Worm (Caenorhabditis elegans) whole organism, young adult: ENCODE measurements around the gene T03F6.6.

Source experiments
- B0261.1 ChIP-seq: sonication (generic microtip); optimal IDR thresholded peaks from 2 replicates; lab custom pipeline; 2016; ENCODE audit warnings: mild to moderate bottlenecking, missing genetic modification characterization, moderate library complexity, missing compliant biosample characterization
- B0336.3 ChIP-seq: fragments of 200-800 bp; sonication (Bioruptor generic); IDR thresholded peaks from 2 replicates; pipeline ENCODE4 v1.3.6; 2022; ENCODE audit warnings: missing genetic modification characterization, missing compliant biosample characterization
- D2030.7 ChIP-seq: fragments of 200-800 bp; sonication (Bioruptor generic); IDR thresholded peaks from 2 replicates; pipeline ENCODE4 v1.3.6; 2022; ENCODE audit warnings: missing genetic modification reagents, missing genetic modification characterization, missing compliant biosample characterization
- F10E7.11 ChIP-seq: sonication (generic microtip); optimal IDR thresholded peaks from 2 replicates; lab custom pipeline; 2017; ENCODE audit warnings: mild to moderate bottlenecking, missing genetic modification characterization, moderate library complexity, missing compliant biosample characterization
- F23B12.7 ChIP-seq: sonication (generic microtip); optimal IDR thresholded peaks from 2 replicates; lab custom pipeline; 2017; ENCODE audit warnings: missing genetic modification characterization, mild to moderate bottlenecking, missing compliant biosample characterization, antibody characterized with exemption, moderate library complexity; ENCODE audit not compliant: insufficient read depth
- F39B2.1 ChIP-seq: fragments of 200-800 bp; sonication (Bioruptor generic); IDR thresholded peaks from 2 replicates; pipeline ENCODE4 v1.3.6; 2022; ENCODE audit warnings: missing genetic modification reagents, missing genetic modification characterization, missing compliant biosample characterization
- F49E8.2 ChIP-seq: sonication (generic microtip); optimal IDR thresholded peaks from 3 replicates; lab custom pipeline; 2017; ENCODE audit warnings: missing genetic modification characterization, mild to moderate bottlenecking, missing compliant biosample characterization, antibody characterized with exemption, moderate library complexity; ENCODE audit not compliant: insufficient read depth
- F52B5.7 ChIP-seq: sonication (generic microtip); optimal IDR thresholded peaks from 2 replicates; lab custom pipeline; 2016; ENCODE audit warnings: mild to moderate bottlenecking, missing genetic modification characterization, missing compliant biosample characterization
- ZK185.1 ChIP-seq: sonication (generic microtip); optimal IDR thresholded peaks from 2 replicates; lab custom pipeline; 2016; ENCODE audit warnings: mild to moderate bottlenecking, missing genetic modification characterization, missing compliant biosample characterization; ENCODE audit not compliant: poor library complexity, severe bottlenecking
- akir-1 ChIP-seq: fragments of 200-800 bp; sonication (Bioruptor generic); optimal IDR thresholded peaks from 2 replicates; lab custom pipeline; 2018; ENCODE audit warnings: mild to moderate bottlenecking, missing genetic modification characterization, moderate library complexity, missing compliant biosample characterization
- ama-1 ChIP-seq, 3 experiments: fragments of 150-350 bp in 1 of 3; sonication (generic microtip) in 2 of 3; optimal IDR thresholded peaks; 2 replicates each; lab custom pipeline; 2014 to 2018; ENCODE audit warnings: missing biosample characterization in 2 of 3, missing genetic modification characterization in 2 of 3, missing genetic modification reagents in 2 of 3
- athp-1 ChIP-seq: sonication (generic microtip); optimal IDR thresholded peaks from 2 replicates; lab custom pipeline; 2017; ENCODE audit warnings: mild to moderate bottlenecking, missing genetic modification characterization, missing compliant biosample characterization
- attf-5 ChIP-seq: fragments of 200-800 bp; sonication (Bioruptor generic); optimal IDR thresholded peaks from 2 replicates; lab custom pipeline; 2018; ENCODE audit warnings: mild to moderate bottlenecking, missing genetic modification characterization, missing compliant biosample characterization
- cebp-1 ChIP-seq, 2 experiments: fragments of 200-800 bp in 1 of 2; sonication (Bioruptor generic) in 1 of 2; sonication (generic microtip) in 1 of 2; IDR thresholded peaks in 1 of 2; optimal IDR thresholded peaks in 1 of 2; 2 replicates each; pipeline versions ENCODE4 v1.3.6 to Lab custom; 2017 to 2022; ENCODE audit warnings: missing compliant biosample characterization in 2 of 2, missing genetic modification characterization in 2 of 2, mild to moderate bottlenecking in 1 of 2, missing genetic modification reagents in 1 of 2, moderate library complexity in 1 of 2
- cebp-2 ChIP-seq: fragments of 200-800 bp; sonication (Bioruptor generic); IDR thresholded peaks from 2 replicates; pipeline ENCODE4 v1.3.6; 2022; ENCODE audit warnings: missing genetic modification characterization, missing compliant biosample characterization
- die-1 ChIP-seq: sonication (generic microtip); optimal IDR thresholded peaks from 2 replicates; lab custom pipeline; 2016; ENCODE audit warnings: missing genotype, mild to moderate bottlenecking, missing genetic modification characterization, missing compliant biosample characterization
- dpl-1 ChIP-seq: fragments of 150-350 bp; optimal IDR thresholded peaks from 2 replicates; lab custom pipeline; 2014; ENCODE audit warnings: missing biosample characterization, missing genetic modification reagents, missing genetic modification characterization
- egl-44 ChIP-seq: fragments of 200-800 bp; sonication (Bioruptor generic); IDR thresholded peaks from 2 replicates; pipeline ENCODE4 v1.3.6; 2022; ENCODE audit warnings: missing genetic modification reagents, missing genetic modification characterization, missing compliant biosample characterization
- him-1 ChIP-seq: sonication (generic microtip); optimal IDR thresholded peaks from 2 replicates; lab custom pipeline; 2016; ENCODE audit warnings: missing genotype, missing genetic modification reagents, missing genetic modification characterization, missing compliant biosample characterization
- hmg-1.2 ChIP-seq: fragments of 200-800 bp; sonication (Bioruptor generic); IDR thresholded peaks from 2 replicates; pipeline ENCODE4 v1.3.6; 2022; ENCODE audit warnings: missing genetic modification reagents, missing genetic modification characterization, missing compliant biosample characterization
- lag-1 ChIP-seq: fragments of 200-800 bp; sonication (Bioruptor generic); IDR thresholded peaks from 2 replicates; pipeline ENCODE4 v1.3.6; 2022; ENCODE audit warnings: missing genetic modification reagents, missing genetic modification characterization, missing compliant biosample characterization
- lin-26 ChIP-seq: fragments of 200-800 bp; sonication (Bioruptor generic); IDR thresholded peaks from 2 replicates; pipeline ENCODE4 v1.3.6; 2022; ENCODE audit warnings: missing genetic modification reagents, missing genetic modification characterization, missing compliant biosample characterization
- lin-40 ChIP-seq: sonication (generic microtip); optimal IDR thresholded peaks from 2 replicates; lab custom pipeline; 2016; ENCODE audit warnings: missing genetic modification characterization, mild to moderate bottlenecking, missing compliant biosample characterization, missing genotype, missing genetic modification reagents
- lin-54 ChIP-seq: fragments of 200-800 bp; sonication (Bioruptor generic); optimal IDR thresholded peaks from 2 replicates; lab custom pipeline; 2018; ENCODE audit warnings: mild to moderate bottlenecking, missing genetic modification characterization, missing compliant biosample characterization
- lsl-1 ChIP-seq: fragments of 200-800 bp; sonication (Bioruptor generic); optimal IDR thresholded peaks from 2 replicates; lab custom pipeline; 2018; ENCODE audit warnings: mild to moderate bottlenecking, missing genetic modification characterization, moderate library complexity, missing compliant biosample characterization
- madf-10 ChIP-seq: sonication (generic microtip); optimal IDR thresholded peaks from 2 replicates; lab custom pipeline; 2016; ENCODE audit warnings: mild to moderate bottlenecking, missing genetic modification characterization, missing compliant biosample characterization
- madf-6 ChIP-seq: fragments of 200-800 bp; sonication (Bioruptor generic); IDR thresholded peaks from 2 replicates; pipeline ENCODE4 v1.3.6; 2022; ENCODE audit warnings: missing genetic modification reagents, missing genetic modification characterization, missing compliant biosample characterization
- mes-4 ChIP-seq: sonication (generic microtip); optimal IDR thresholded peaks from 2 replicates; lab custom pipeline; 2016; ENCODE audit warnings: missing genotype, missing genetic modification characterization, missing compliant biosample characterization
- mxl-1 ChIP-seq: sonication (generic microtip); optimal IDR thresholded peaks from 2 replicates; lab custom pipeline; 2016; ENCODE audit warnings: missing genetic modification characterization, missing compliant biosample characterization
- nfya-2 ChIP-seq: fragments of 200-800 bp; sonication (Bioruptor generic); IDR thresholded peaks from 2 replicates; pipeline ENCODE4 v1.3.6; 2022; ENCODE audit warnings: missing genetic modification reagents, missing genetic modification characterization, missing compliant biosample characterization
- nhr-27 ChIP-seq: fragments of 200-800 bp; sonication (Bioruptor generic); optimal IDR thresholded peaks from 2 replicates; lab custom pipeline; 2018; ENCODE audit warnings: mild to moderate bottlenecking, missing genetic modification characterization, moderate library complexity, missing compliant biosample characterization
- nhr-90 ChIP-seq: sonication (generic microtip); optimal IDR thresholded peaks from 2 replicates; lab custom pipeline; 2016; ENCODE audit warnings: missing genotype, mild to moderate bottlenecking, missing genetic modification characterization, missing compliant biosample characterization
- rec-8 ChIP-seq, 2 experiments: sonication (generic microtip); optimal IDR thresholded peaks; 2 replicates each; lab custom pipeline; 2016; ENCODE audit warnings: mild to moderate bottlenecking in 2 of 2, missing genetic modification characterization in 2 of 2, missing genetic modification reagents in 2 of 2, missing genotype in 2 of 2, missing biosample characterization in 1 of 2, missing compliant biosample characterization in 1 of 2, moderate library complexity in 1 of 2
- repo-1 ChIP-seq: sonication (generic microtip); optimal IDR thresholded peaks from 2 replicates; lab custom pipeline; 2017; ENCODE audit warnings: mild to moderate bottlenecking, missing genetic modification characterization, missing compliant biosample characterization
- rpc-1 ChIP-seq, 2 experiments: fragments of 150-350 bp in 1 of 2; sonication (generic microtip) in 1 of 2; optimal IDR thresholded peaks; 2 replicates each; lab custom pipeline; 2014 to 2018; ENCODE audit warnings: missing biosample characterization in 1 of 2, missing genetic modification characterization in 1 of 2, missing genetic modification reagents in 1 of 2, missing genotype in 1 of 2
- sea-2 ChIP-seq: fragments of 200-800 bp; sonication (Bioruptor generic); IDR thresholded peaks from 2 replicates; pipeline ENCODE4 v1.3.6; 2022; ENCODE audit warnings: missing genetic modification characterization, missing compliant biosample characterization
- snpc-1.3 ChIP-seq: sonication (generic microtip); optimal IDR thresholded peaks from 2 replicates; lab custom pipeline; 2017; ENCODE audit warnings: missing genetic modification characterization, mild to moderate bottlenecking, missing compliant biosample characterization, antibody characterized with exemption, moderate library complexity, missing genotype, missing genetic modification reagents; ENCODE audit not compliant: insufficient read depth
- snpc-4 ChIP-seq, 5 experiments: fragments of 150-350 bp in 1 of 5; sonication (generic microtip) in 4 of 5; optimal IDR thresholded peaks; 2 replicates each; lab custom pipeline; 2014 to 2018; ENCODE audit warnings: missing genetic modification characterization in 5 of 5, missing biosample characterization in 3 of 5, antibody characterized with exemption in 2 of 5, mild to moderate bottlenecking in 2 of 5, missing compliant biosample characterization in 2 of 5, missing genotype in 2 of 5, moderate library complexity in 2 of 5, missing genetic modification reagents in 1 of 5
- somi-1 ChIP-seq: fragments of 200-800 bp; sonication (Bioruptor generic); optimal IDR thresholded peaks from 2 replicates; lab custom pipeline; 2018; ENCODE audit warnings: mild to moderate bottlenecking, missing genetic modification characterization, missing compliant biosample characterization
- tbp1 ChIP-seq: fragments of 200-800 bp; sonication (Bioruptor generic); optimal IDR thresholded peaks from 2 replicates; lab custom pipeline; 2018; ENCODE audit warnings: mild to moderate bottlenecking, missing genetic modification characterization, missing compliant biosample characterization
- unc-130 ChIP-seq: sonication (generic microtip); optimal IDR thresholded peaks from 2 replicates; lab custom pipeline; 2016; ENCODE audit warnings: missing genetic modification reagents, missing genetic modification characterization, missing compliant biosample characterization
- zim-3 ChIP-seq: sonication (generic microtip); optimal IDR thresholded peaks from 2 replicates; lab custom pipeline; 2017; ENCODE audit warnings: mild to moderate bottlenecking, missing genetic modification characterization, moderate library complexity, missing compliant biosample characterization
- ztf-18 ChIP-seq: sonication (generic microtip); optimal IDR thresholded peaks from 2 replicates; lab custom pipeline; 2016; ENCODE audit warnings: missing genotype, mild to moderate bottlenecking, missing genetic modification characterization, missing compliant biosample characterization
- ztf-22 ChIP-seq: fragments of 200-800 bp; sonication (Bioruptor generic); optimal IDR thresholded peaks from 2 replicates; lab custom pipeline; 2018; ENCODE audit warnings: mild to moderate bottlenecking, missing genetic modification characterization, moderate library complexity, missing compliant biosample characterization

T03F6.6 gene

DNA sequence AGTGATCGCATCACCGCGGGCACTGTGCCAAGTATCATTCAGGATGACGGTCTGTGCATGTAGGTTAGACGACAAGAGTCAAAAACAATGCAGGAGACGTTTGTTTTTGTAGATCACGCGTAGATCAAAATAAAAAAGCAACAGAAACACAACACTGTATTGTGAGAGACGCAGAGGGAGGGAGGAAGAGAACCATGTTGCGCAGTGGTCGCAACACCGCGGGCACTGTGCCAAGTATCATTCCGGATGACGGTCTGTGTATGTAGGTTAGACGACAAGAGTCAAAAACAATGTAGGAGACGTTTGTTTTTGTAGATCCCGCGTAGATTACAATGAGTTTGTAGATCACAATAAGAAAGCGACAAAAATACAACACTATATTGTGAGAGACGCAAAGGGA is 38.9 kb upstream of the T03F6.6 start (continued):
- TF ChIP-seq nhr-27, result no peak
- no peak for TF ChIP-seq ztf-22 (GFP tag; lab: Kevin White, UChicago)
- TF ChIP-seq ama-1 (optimal IDR thresholded peaks at IDR 0.05; lab: Kevin White, UChicago), result no peak
- TF ChIP-seq ama-1 (GFP tag; optimal IDR thresholded peaks at IDR 0.05; lab: Kevin White, UChicago), result no peak
- TF ChIP-seq madf-6 (GFP tag; lab: Robert Waterston, UW), result peak; percentile 57
- no peak for TF ChIP-seq B0261.1 (tag; lab: Kevin White, UChicago)
- no peak for TF ChIP-seq cebp-1 (GFP tag; IDR thresholded peaks at IDR 0.05; lab: Robert Waterston, UW)
- no peak for TF ChIP-seq cebp-1 (tag; optimal IDR thresholded peaks at IDR 0.05; lab: Kevin White, UChicago)
- TF ChIP-seq F10E7.11 (tag; lab: Kevin White, UChicago), result no peak
- peak; percentile 3 for TF ChIP-seq lsl-1 (GFP tag; lab: Kevin White, UChicago)
- no peak for TF ChIP-seq zim-3 (tag; lab: Kevin White, UChicago)
- no peak for TF ChIP-seq cebp-2 (GFP tag; lab: Robert Waterston, UW)
- TF ChIP-seq sea-2 (GFP tag; lab: Robert Waterston, UW), result no peak
- TF ChIP-seq nfya-2, result no peak
- TF ChIP-seq F23B12.7, result no peak
- TF ChIP-seq F49E8.2 (tag; lab: Kevin White, UChicago), result no peak
- no peak for TF ChIP-seq somi-1 (GFP tag; lab: Kevin White, UChicago)
- TF ChIP-seq, all 124 proteins: peak for 7

DNA sequence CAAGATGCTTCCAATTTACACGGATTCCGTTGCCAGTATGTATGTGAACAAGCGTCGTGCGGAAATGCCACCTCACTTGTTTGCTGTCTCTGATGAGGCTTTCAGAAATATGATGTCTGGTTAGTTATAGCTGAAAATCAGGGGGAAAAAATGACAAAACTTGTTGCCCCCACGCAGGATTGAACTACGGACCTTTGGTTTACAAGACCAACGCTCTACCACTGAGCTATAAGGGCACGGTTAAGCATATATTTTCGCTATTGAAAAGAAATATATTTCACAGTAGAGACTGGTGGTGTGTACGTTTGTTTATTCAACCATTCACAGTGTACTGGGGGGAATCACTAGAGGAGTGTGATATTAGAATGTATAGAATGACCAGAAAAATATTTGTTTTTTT is 31.1 kb upstream of the T03F6.6 start:
- TF ChIP-seq F52B5.7 (tag; lab: Kevin White, UChicago) (peak; percentile 10), madf-6 (GFP tag; lab: Robert Waterston, UW) (peak; percentile 52), athp-1 (tag; lab: Kevin White, UChicago) (peak; percentile 57), die-1 (tag; lab: Kevin White, UChicago) (peak; percentile 75), ZK185.1 (tag; lab: Kevin White, UChicago) (peak; percentile 62), akir-1 (no peak), mxl-1 (tag; lab: Kevin White, UChicago) (no peak), egl-44 (GFP tag; lab: Robert Waterston, UW) (0 out of 2 replicates have a peak, but pooled peaks have one; percentile 50), him-1 (tag; lab: Kevin White, UChicago) (peak; percentile 80), snpc-4 (GFP tag; optimal IDR thresholded peaks at IDR 0.05; lab: Kevin White, UChicago) (peak; percentile 40), snpc-4 (tag; optimal IDR thresholded peaks at IDR 0.05; lab: Kevin White, UChicago) (no peak), B0336.3 (GFP tag; lab: Robert Waterston, UW) (no peak), madf-10 (tag; lab: Kevin White, UChicago) (peak; percentile 9), D2030.7 (peak; percentile 64), repo-1 (no peak), lin-54 (peak; percentile 22), F39B2.1 (GFP tag; lab: Robert Waterston, UW) (no peak), rpc-1 (optimal IDR thresholded peaks at IDR 0.05; lab: Kevin White, UChicago) (peak; percentile 72), rpc-1 (tag; optimal IDR thresholded peaks at IDR 0.05; lab: Kevin White, UChicago) (peak; percentile 89), nhr-90 (peak; percentile 57), attf-5 (GFP tag; lab: Kevin White, UChicago) (peak; percentile 40), mes-4 (tag; lab: Kevin White, UChicago) (peak; percentile 61), rec-8 (tag; optimal IDR thresholded peaks at IDR 0.05; lab: Kevin White, UChicago) (peak; percentile 31 to 43), ztf-18 (tag; lab: Kevin White, UChicago) (peak; percentile 51), snpc-1.3 (tag; lab: Kevin White, UChicago) (peak; percentile 55), lag-1 (GFP tag; lab: Robert Waterston, UW) (no peak), lin-26 (GFP tag; lab: Robert Waterston, UW) (peak; percentile 72; the same call in 1 of the 2 replicates), lsl-1 (GFP tag; lab: Kevin White, UChicago) (peak; percentile 11), tbp1 (GFP tag; lab: Kevin White, UChicago) (peak; percentile 85), F23B12.7 (peak; percentile 22), dpl-1 (GFP tag; lab: Kevin White, UChicago) (no peak), hmg-1.2 (GFP tag; lab: Robert Waterston, UW) (peak; percentile 42; the same call in 1 of the 2 replicates), unc-130 (GFP tag; lab: Kevin White, UChicago) (no peak), lin-40 (tag; lab: Kevin White, UChicago) (no peak)
